Fruit fly (Drosophila melanogaster): ENCODE data around the gene CG31267.

- TF ChIP-seq CG8478 (optimal IDR thresholded peaks at IDR 0.05) (no peak), psq (optimal IDR thresholded peaks at IDR 0.05) (no peak)
Observed at dm6 chr3R:17147647-17148244, 13.7 kb downstream of the CG31267 start.

Data from whole organism.